Worm (Caenorhabditis elegans) whole organism, L2 larva: Measurements from ENCODE around the gene Y17G7B.21.

Experiments
- C34F6.9 ChIP-seq: fragments of 150-350 bp; optimal IDR thresholded peaks from 2 replicates; lab custom pipeline; 2014; ENCODE audit warnings: missing biosample characterization, missing genetic modification characterization
- F13H6.1 ChIP-seq: sonication (generic microtip); optimal IDR thresholded peaks from 2 replicates; lab custom pipeline; 2016; ENCODE audit warnings: missing genetic modification characterization, missing compliant biosample characterization
- R02D3.7 ChIP-seq: fragments of 150-350 bp; optimal IDR thresholded peaks from 2 replicates; lab custom pipeline; 2014; ENCODE audit warnings: missing biosample characterization, missing genetic modification characterization
- Y55F3AM.14 ChIP-seq: fragments of 200-800 bp; sonication (Bioruptor generic); optimal IDR thresholded peaks from 2 replicates; lab custom pipeline; 2018; ENCODE audit warnings: mild to moderate bottlenecking, missing genetic modification characterization, missing compliant biosample characterization
- ZK546.5 ChIP-seq: sonication (generic microtip); optimal IDR thresholded peaks from 2 replicates; lab custom pipeline; 2017; ENCODE audit warnings: missing biosample characterization, missing genetic modification characterization
- alr-1 ChIP-seq: fragments of 150-350 bp; optimal IDR thresholded peaks from 2 replicates; lab custom pipeline; 2014; ENCODE audit warnings: missing biosample characterization, missing genetic modification characterization
- aly-2 ChIP-seq: fragments of 150-350 bp; optimal IDR thresholded peaks from 2 replicates; lab custom pipeline; 2014; ENCODE audit warnings: missing biosample characterization, missing genetic modification characterization
- ama-1 ChIP-seq: fragments of 150-350 bp; optimal IDR thresholded peaks from 2 replicates; lab custom pipeline; 2018; ENCODE audit warnings: inconsistent platforms
- blmp-1 ChIP-seq: sonication (generic microtip); optimal IDR thresholded peaks from 2 replicates; lab custom pipeline; 2017; ENCODE audit warnings: missing genetic modification characterization, mild to moderate bottlenecking, missing compliant biosample characterization, antibody characterized with exemption, moderate library complexity; ENCODE audit not compliant: insufficient read depth
- ceh-82 ChIP-seq: fragments of 150-350 bp; optimal IDR thresholded peaks from 2 replicates; lab custom pipeline; 2014; ENCODE audit warnings: missing biosample characterization, missing genetic modification characterization
- crh-2 ChIP-seq: sonication (generic microtip); optimal IDR thresholded peaks from 2 replicates; lab custom pipeline; 2017; ENCODE audit warnings: missing biosample characterization, missing genetic modification characterization
- dmd-4 ChIP-seq: sonication (generic microtip); optimal IDR thresholded peaks from 2 replicates; lab custom pipeline; 2017; ENCODE audit warnings: missing biosample characterization, missing genetic modification characterization
- egl-27 ChIP-seq: sonication (generic microtip); optimal IDR thresholded peaks from 3 replicates; lab custom pipeline; 2017; ENCODE audit warnings: missing biosample characterization, missing genetic modification reagents, missing genetic modification characterization
- elt-1 ChIP-seq: fragments of 150-350 bp; optimal IDR thresholded peaks from 2 replicates; lab custom pipeline; 2014; ENCODE audit warnings: missing biosample characterization, missing genetic modification characterization
- elt-3 ChIP-seq: sonication (generic microtip); optimal IDR thresholded peaks from 2 replicates; lab custom pipeline; 2017; ENCODE audit warnings: missing biosample characterization, missing genetic modification characterization
- fos-1 ChIP-seq: fragments of 150-350 bp; optimal IDR thresholded peaks from 2 replicates; lab custom pipeline; 2014; ENCODE audit warnings: missing biosample characterization, missing genetic modification characterization
- gmeb-1 ChIP-seq: fragments of 150-350 bp; optimal IDR thresholded peaks from 2 replicates; lab custom pipeline; 2014; ENCODE audit warnings: missing biosample characterization, missing genetic modification characterization
- lin-11 ChIP-seq: fragments of 150-350 bp; sonication (generic microtip); optimal IDR thresholded peaks from 2 replicates; lab custom pipeline; 2014; ENCODE audit warnings: missing biosample characterization, missing genetic modification characterization, inconsistent platforms, mixed read lengths
- lin-13 ChIP-seq: fragments of 150-350 bp; optimal IDR thresholded peaks from 2 replicates; lab custom pipeline; 2014; ENCODE audit warnings: missing biosample characterization, missing genetic modification reagents, missing genetic modification characterization
- lin-39 ChIP-seq: fragments of 150-350 bp; optimal IDR thresholded peaks from 2 replicates; lab custom pipeline; 2014; ENCODE audit warnings: missing biosample characterization, missing genetic modification reagents, missing genetic modification characterization
- lsy-2 ChIP-seq, 2 experiments: fragments of 150-350 bp in 1 of 2; sonication (generic microtip) in 1 of 2; optimal IDR thresholded peaks; 2 replicates each; lab custom pipeline; 2014 to 2017; ENCODE audit warnings: missing biosample characterization in 2 of 2, missing genetic modification characterization in 2 of 2
- mab-5 ChIP-seq: fragments of 150-350 bp; optimal IDR thresholded peaks from 2 replicates; lab custom pipeline; 2014; ENCODE audit warnings: missing biosample characterization, missing genetic modification characterization
- mbf-1 ChIP-seq: sonication (generic microtip); optimal IDR thresholded peaks from 2 replicates; lab custom pipeline; 2017; ENCODE audit warnings: missing biosample characterization, missing genetic modification characterization
- mdl-1 ChIP-seq, 2 experiments: fragments of 150-350 bp in 1 of 2; sonication (generic microtip) in 1 of 2; optimal IDR thresholded peaks; 2 replicates each; lab custom pipeline; 2017; ENCODE audit warnings: missing biosample characterization in 2 of 2, missing genetic modification characterization in 2 of 2
- nhr-10 ChIP-seq: sonication (generic microtip); optimal IDR thresholded peaks from 2 replicates; lab custom pipeline; 2017; ENCODE audit warnings: missing biosample characterization, missing genetic modification characterization
- nhr-11 ChIP-seq: fragments of 150-350 bp; optimal IDR thresholded peaks from 2 replicates; lab custom pipeline; 2014; ENCODE audit warnings: missing biosample characterization, missing genetic modification characterization
- nhr-12 ChIP-seq: fragments of 150-350 bp; optimal IDR thresholded peaks from 2 replicates; lab custom pipeline; 2014; ENCODE audit warnings: missing biosample characterization, missing genetic modification characterization
- nhr-129 ChIP-seq: fragments of 150-350 bp; optimal IDR thresholded peaks from 2 replicates; lab custom pipeline; 2014; ENCODE audit warnings: missing biosample characterization, missing genetic modification characterization
- nhr-21 ChIP-seq: fragments of 150-350 bp; optimal IDR thresholded peaks from 2 replicates; lab custom pipeline; 2014; ENCODE audit warnings: missing biosample characterization, missing genetic modification characterization
- nhr-23 ChIP-seq: fragments of 150-350 bp; optimal IDR thresholded peaks from 2 replicates; lab custom pipeline; 2014; ENCODE audit warnings: missing biosample characterization, missing genetic modification reagents, missing genetic modification characterization
- nhr-237 ChIP-seq: fragments of 150-350 bp; optimal IDR thresholded peaks from 2 replicates; lab custom pipeline; 2014; ENCODE audit warnings: missing biosample characterization, missing genetic modification characterization
- nhr-25 ChIP-seq: fragments of 150-350 bp; sonication (generic microtip); optimal IDR thresholded peaks from 3 replicates; lab custom pipeline; 2014; ENCODE audit warnings: missing biosample characterization, missing genetic modification characterization
- nhr-6 ChIP-seq: fragments of 150-350 bp; optimal IDR thresholded peaks from 2 replicates; lab custom pipeline; 2014; ENCODE audit warnings: missing biosample characterization, missing genetic modification characterization
- peb-1 ChIP-seq: fragments of 150-350 bp; optimal IDR thresholded peaks from 2 replicates; lab custom pipeline; 2014; ENCODE audit warnings: missing biosample characterization, missing genetic modification characterization
- sem-4 ChIP-seq: fragments of 150-350 bp; optimal IDR thresholded peaks from 2 replicates; lab custom pipeline; 2014; ENCODE audit warnings: missing biosample characterization, missing genetic modification reagents, missing genetic modification characterization
- skn-1 ChIP-seq: sonication (generic microtip); optimal IDR thresholded peaks from 2 replicates; lab custom pipeline; 2017; ENCODE audit warnings: missing biosample characterization, missing genetic modification characterization
- sma-3 ChIP-seq: sonication (generic microtip); optimal IDR thresholded peaks from 2 replicates; lab custom pipeline; 2016; ENCODE audit warnings: missing genetic modification reagents, missing genetic modification characterization, missing compliant biosample characterization
- sma-9 ChIP-seq, 2 experiments: fragments of 150-350 bp in 1 of 2; sonication (generic microtip) in 1 of 2; optimal IDR thresholded peaks; 2 replicates each; lab custom pipeline; 2014 to 2016; ENCODE audit warnings: missing genetic modification characterization in 2 of 2, mild to moderate bottlenecking in 1 of 2, missing biosample characterization in 1 of 2, missing compliant biosample characterization in 1 of 2, missing genetic modification reagents in 1 of 2, moderate library complexity in 1 of 2
- snpc-4 ChIP-seq: fragments of 150-350 bp; optimal IDR thresholded peaks from 2 replicates; lab custom pipeline; 2014; ENCODE audit warnings: missing biosample characterization, missing genetic modification characterization
- unc-39 ChIP-seq: fragments of 150-350 bp; optimal IDR thresholded peaks from 2 replicates; lab custom pipeline; 2014; ENCODE audit warnings: missing biosample characterization, missing genetic modification characterization
- unc-55 ChIP-seq: fragments of 150-350 bp; sonication (generic microtip); optimal IDR thresholded peaks from 3 replicates; lab custom pipeline; 2014; ENCODE audit warnings: missing biosample characterization, missing genetic modification reagents, missing genetic modification characterization
- zag-1 ChIP-seq: fragments of 150-350 bp; optimal IDR thresholded peaks from 2 replicates; lab custom pipeline; 2014; ENCODE audit warnings: missing biosample characterization, missing genetic modification characterization
- ztf-1 ChIP-seq: fragments of 200-800 bp; sonication (Bioruptor generic); conservative IDR thresholded peaks from 2 replicates; pipeline ENCODE4 v1.3.6; 2022; ENCODE audit warnings: missing genetic modification characterization, missing compliant biosample characterization
- ztf-11 ChIP-seq: sonication (generic microtip); optimal IDR thresholded peaks from 2 replicates; lab custom pipeline; 2017; ENCODE audit warnings: missing biosample characterization, missing genetic modification characterization
- ztf-4 ChIP-seq: fragments of 150-350 bp; optimal IDR thresholded peaks from 2 replicates; lab custom pipeline; 2014; ENCODE audit warnings: missing biosample characterization, missing genetic modification characterization

Gene Y17G7B.21

DNA sequence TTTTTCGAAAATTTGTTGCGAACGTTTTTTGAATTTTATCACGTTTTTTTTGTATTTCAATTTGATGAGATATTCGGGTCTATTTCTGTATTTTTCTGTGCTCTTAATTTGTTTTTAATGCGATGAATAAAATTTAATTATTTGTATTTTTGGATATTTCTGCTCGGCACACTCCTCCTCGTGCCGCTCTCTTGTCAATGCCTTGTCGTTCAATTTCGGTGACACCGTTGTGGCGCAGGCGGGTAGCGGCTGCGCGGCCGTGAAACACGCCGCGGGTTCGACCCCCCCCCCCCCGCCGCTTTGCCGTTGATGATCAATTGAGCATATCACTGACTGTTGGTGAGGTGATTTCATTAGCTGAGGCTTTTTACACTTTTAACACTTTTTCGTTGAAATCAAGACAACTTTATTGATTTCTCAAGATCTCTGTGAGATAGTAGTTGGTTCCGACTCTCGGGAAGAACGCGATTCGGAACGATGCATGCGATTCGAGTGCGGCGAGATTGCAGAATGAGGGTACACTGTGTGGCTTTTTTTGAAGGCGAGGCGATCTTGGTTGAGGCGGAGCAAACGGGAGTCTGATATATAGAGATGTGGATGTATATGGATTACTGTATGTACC is 16.8 kb downstream of the Y17G7B.21 start:
- peak; percentile 9 for TF ChIP-seq zag-1 (tag; lab: Kevin White, UChicago)
- peak; percentile 58 for TF ChIP-seq unc-55 (GFP tag; lab: Kevin White, UChicago)
- no peak for TF ChIP-seq nhr-23
- TF ChIP-seq egl-27 (tag; lab: Kevin White, UChicago): peak; percentile 9
- TF ChIP-seq Y55F3AM.14 (GFP tag; lab: Kevin White, UChicago): peak; percentile 88
- TF ChIP-seq fos-1 (tag; lab: Kevin White, UChicago): peak; percentile 59
- peak; percentile 13 for TF ChIP-seq lin-11 (tag; lab: Kevin White, UChicago)
- TF ChIP-seq lin-13 (GFP tag; lab: Kevin White, UChicago): peak; percentile 66
- peak in 1 of 2 experiments; percentile 46 for TF ChIP-seq mdl-1 (tag; optimal IDR thresholded peaks at IDR 0.05; lab: Kevin White, UChicago)
- TF ChIP-seq dmd-4: no peak
- TF ChIP-seq nhr-11 (tag; lab: Kevin White, UChicago): peak; percentile 66
- TF ChIP-seq sma-3 (GFP tag; lab: Kevin White, UChicago): peak; percentile 65
- TF ChIP-seq nhr-25 (tag; lab: Kevin White, UChicago): peak; percentile 40
- peak; percentile 49 for TF ChIP-seq nhr-21
- TF ChIP-seq ztf-4 (tag; lab: Kevin White, UChicago): peak; percentile 31
- peak; percentile 44 for TF ChIP-seq crh-2 (tag; lab: Kevin White, UChicago)
- TF ChIP-seq sma-9 (GFP tag; optimal IDR thresholded peaks at IDR 0.05; lab: Kevin White, UChicago): peak; percentile 65
- no peak for TF ChIP-seq sma-9 (tag; optimal IDR thresholded peaks at IDR 0.05; lab: Kevin White, UChicago)
- TF ChIP-seq skn-1 (tag; lab: Kevin White, UChicago): no peak
- no peak for TF ChIP-seq R02D3.7 (tag; lab: Kevin White, UChicago)
- no peak for TF ChIP-seq elt-1 (tag; lab: Kevin White, UChicago)
- TF ChIP-seq lin-39 (tag; lab: Kevin White, UChicago): no peak
- TF ChIP-seq nhr-129: peak; percentile 57
- TF ChIP-seq F13H6.1 (tag; lab: Kevin White, UChicago): peak; percentile 81
- peak; percentile 11 for TF ChIP-seq gmeb-1 (tag; lab: Kevin White, UChicago)
- peak; percentile 49 to 59 for TF ChIP-seq lsy-2 (tag; optimal IDR thresholded peaks at IDR 0.05; lab: Kevin White, UChicago)
- peak; percentile 42 for TF ChIP-seq mbf-1

DNA sequence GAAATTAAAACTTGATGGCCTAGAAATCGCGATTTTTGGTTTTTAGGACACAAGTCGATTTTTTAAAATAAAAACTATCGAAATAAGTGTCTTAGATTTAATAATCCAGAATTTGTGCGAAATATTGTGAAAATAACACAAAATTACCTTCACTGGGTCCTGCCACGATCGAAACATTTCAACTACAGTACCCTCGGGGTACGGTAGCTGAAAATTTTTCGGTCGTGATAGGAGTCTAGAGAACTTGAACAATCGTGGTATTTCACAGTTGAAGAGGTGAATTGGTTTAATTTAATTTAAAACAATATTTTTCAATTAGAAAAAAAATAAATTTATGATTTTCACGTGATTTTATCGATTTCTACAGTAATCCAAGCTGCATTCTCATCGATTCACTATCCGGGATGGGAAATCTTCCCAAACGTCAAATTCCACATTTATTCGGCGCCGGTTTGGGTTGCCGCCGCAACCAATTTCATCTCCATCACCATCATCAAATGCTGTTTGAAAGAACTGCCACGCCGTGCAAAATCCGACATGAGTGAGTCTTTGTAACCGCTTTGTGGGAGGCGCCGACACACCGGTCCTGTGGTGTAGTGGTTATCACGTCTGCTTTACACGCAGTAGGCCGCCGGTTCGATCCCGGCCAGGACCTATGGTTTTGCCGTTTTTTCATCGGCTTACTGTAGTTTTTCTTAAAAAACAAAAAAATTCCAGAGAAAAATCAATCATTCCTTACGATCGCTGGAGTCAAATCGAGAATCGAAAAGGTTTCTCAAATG is 18.5 kb downstream of the Y17G7B.21 start:
- TF ChIP-seq crh-2 (tag; lab: Kevin White, UChicago) (peak; percentile 28), Y55F3AM.14 (GFP tag; lab: Kevin White, UChicago) (no peak), unc-39 (tag; lab: Kevin White, UChicago) (no peak), F13H6.1 (tag; lab: Kevin White, UChicago) (peak; percentile 61), nhr-21 (peak; percentile 10), nhr-23 (no peak), lsy-2 (tag; optimal IDR thresholded peaks at IDR 0.05; lab: Kevin White, UChicago) (peak in 1 of 2 experiments; percentile 61), lin-13 (GFP tag; lab: Kevin White, UChicago) (peak; percentile 46), elt-3 (tag; lab: Kevin White, UChicago) (no peak), elt-1 (tag; lab: Kevin White, UChicago) (no peak), unc-55 (GFP tag; lab: Kevin White, UChicago) (peak; percentile 70), ztf-11 (tag; lab: Kevin White, UChicago) (no peak), ceh-82 (tag; lab: Kevin White, UChicago) (no peak), nhr-6 (no peak), lin-39 (tag; lab: Kevin White, UChicago) (no peak), gmeb-1 (tag; lab: Kevin White, UChicago) (peak; percentile 15), mdl-1 (tag; optimal IDR thresholded peaks at IDR 0.05; lab: Kevin White, UChicago) (no peak), alr-1 (tag; lab: Kevin White, UChicago) (no peak), sem-4 (tag; lab: Kevin White, UChicago) (no peak), ZK546.5 (tag; lab: Kevin White, UChicago) (no peak), snpc-4 (tag; lab: Kevin White, UChicago) (no peak), nhr-12 (no peak), nhr-25 (tag; lab: Kevin White, UChicago) (no peak), sma-9 (GFP tag; optimal IDR thresholded peaks at IDR 0.05; lab: Kevin White, UChicago) (no peak), sma-9 (tag; optimal IDR thresholded peaks at IDR 0.05; lab: Kevin White, UChicago) (no peak), sma-3 (GFP tag; lab: Kevin White, UChicago) (peak; percentile 39), egl-27 (tag; lab: Kevin White, UChicago) (no peak), lin-11 (tag; lab: Kevin White, UChicago) (peak; percentile 39), zag-1 (tag; lab: Kevin White, UChicago) (no peak), dmd-4 (no peak), ztf-4 (tag; lab: Kevin White, UChicago) (no peak), aly-2 (no peak), peb-1 (tag; lab: Kevin White, UChicago) (no peak), ztf-1 (GFP tag; lab: Robert Waterston, UW) (no peak), ama-1 (lab: Kevin White, UChicago) (no peak), mab-5 (tag; lab: Kevin White, UChicago) (no peak), nhr-10 (tag; lab: Kevin White, UChicago) (no peak), fos-1 (tag; lab: Kevin White, UChicago) (peak; percentile 16), nhr-237 (tag; lab: Kevin White, UChicago) (no peak), blmp-1 (tag; lab: Kevin White, UChicago) (no peak), nhr-129 (peak; percentile 68), mbf-1 (no peak), C34F6.9 (tag; lab: Kevin White, UChicago) (peak; percentile 34)
